Worm (Caenorhabditis elegans) whole organism, mixed stage, embryonic: ENCODE results near the gene smvt-1.
A peak's percentile ranks its signal among the peaks of the same experiment; 100 is the strongest.

Experiments used
- ces-1 ChIP-seq: fragments of 150-350 bp; optimal IDR thresholded peaks from 2 replicates; lab custom pipeline; 2014; ENCODE audit warnings: missing biosample characterization, missing genetic modification reagents, missing genetic modification characterization
- elt-1 ChIP-seq: sonication (generic microtip); optimal IDR thresholded peaks from 2 replicates; lab custom pipeline; 2017; ENCODE audit warnings: missing genetic modification characterization, mild to moderate bottlenecking, missing compliant biosample characterization, antibody characterized with exemption, moderate library complexity, borderline replicate concordance; ENCODE audit not compliant: insufficient read depth
- elt-3 ChIP-seq: fragments of 150-350 bp; optimal IDR thresholded peaks from 2 replicates; lab custom pipeline; 2014; ENCODE audit warnings: missing biosample characterization, missing genetic modification characterization
- ham-2 ChIP-seq: fragments of 200-800 bp; sonication (Bioruptor generic); optimal IDR thresholded peaks from 2 replicates; lab custom pipeline; 2018; ENCODE audit warnings: mild to moderate bottlenecking, missing genetic modification characterization, missing compliant biosample characterization
- hlh-1 ChIP-seq: fragments of 150-350 bp; optimal IDR thresholded peaks from 2 replicates; lab custom pipeline; 2014; ENCODE audit warnings: missing biosample characterization, missing genetic modification reagents, missing genetic modification characterization
- mab-5 ChIP-seq: fragments of 150-350 bp; optimal IDR thresholded peaks from 2 replicates; lab custom pipeline; 2014; ENCODE audit warnings: missing biosample characterization, missing genetic modification characterization
- mep-1 ChIP-seq: fragments of 150-350 bp; optimal IDR thresholded peaks from 2 replicates; lab custom pipeline; 2017; ENCODE audit warnings: missing biosample characterization, missing genetic modification reagents, missing genetic modification characterization, inconsistent platforms
- nhr-2 ChIP-seq: fragments of 150-350 bp; optimal IDR thresholded peaks from 2 replicates; lab custom pipeline; 2014; ENCODE audit warnings: missing biosample characterization, missing genetic modification characterization
- nhr-237 ChIP-seq: fragments of 150-350 bp; optimal IDR thresholded peaks from 2 replicates; lab custom pipeline; 2014; ENCODE audit warnings: missing biosample characterization, missing genetic modification characterization
- nhr-28 ChIP-seq: fragments of 150-350 bp; optimal IDR thresholded peaks from 2 replicates; lab custom pipeline; 2014; ENCODE audit warnings: missing biosample characterization, missing genetic modification characterization
- pha-4 ChIP-seq: fragments of 150-350 bp; optimal IDR thresholded peaks from 2 replicates; lab custom pipeline; 2018; ENCODE audit warnings: missing biosample characterization, missing genetic modification reagents, missing genetic modification characterization
- sem-2 ChIP-seq: fragments of 200-800 bp; sonication (Bioruptor generic); optimal IDR thresholded peaks from 2 replicates; lab custom pipeline; 2018; ENCODE audit warnings: mild to moderate bottlenecking, missing genetic modification characterization, missing compliant biosample characterization
- sptf-1 ChIP-seq: sonication (generic microtip); optimal IDR thresholded peaks from 2 replicates; lab custom pipeline; 2017; ENCODE audit warnings: mild to moderate bottlenecking, missing genetic modification characterization, moderate library complexity, missing compliant biosample characterization
- unc-120 ChIP-seq: sonication (generic microtip); optimal IDR thresholded peaks from 2 replicates; lab custom pipeline; 2017; ENCODE audit warnings: missing genetic modification characterization, missing compliant biosample characterization; ENCODE audit not compliant: poor library complexity, severe bottlenecking
- zip-8 ChIP-seq: fragments of 150-350 bp; optimal IDR thresholded peaks from 2 replicates; lab custom pipeline; 2014; ENCODE audit warnings: missing biosample characterization, missing genetic modification characterization
- ztf-11 ChIP-seq: fragments of 150-350 bp; optimal IDR thresholded peaks from 2 replicates; lab custom pipeline; 2014; ENCODE audit warnings: missing biosample characterization, missing genetic modification characterization

Gene smvt-1

DNA sequence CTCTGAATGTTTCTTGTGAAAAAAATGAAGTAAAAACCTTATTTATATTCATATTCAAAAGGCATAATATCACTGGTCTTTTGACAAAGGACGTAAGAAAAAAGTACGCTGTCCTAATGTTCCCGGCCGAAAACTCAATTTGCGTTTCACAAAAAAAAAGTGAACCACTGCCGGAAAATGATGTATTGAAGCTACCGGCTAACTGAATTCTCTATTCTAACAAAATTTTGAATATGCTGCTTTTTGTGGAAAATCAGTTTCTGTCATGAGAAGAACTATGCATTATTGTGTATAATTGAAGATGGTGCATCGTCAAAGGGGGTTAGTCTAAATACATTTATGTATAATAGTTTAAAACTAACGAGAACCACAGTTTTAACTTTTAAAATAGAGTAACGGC, 54.5 kb downstream of the smvt-1 start:
- TF ChIP-seq ces-1 (peak; percentile 36), sem-2 (GFP tag; lab: Kevin White, UChicago) (no peak)

DNA sequence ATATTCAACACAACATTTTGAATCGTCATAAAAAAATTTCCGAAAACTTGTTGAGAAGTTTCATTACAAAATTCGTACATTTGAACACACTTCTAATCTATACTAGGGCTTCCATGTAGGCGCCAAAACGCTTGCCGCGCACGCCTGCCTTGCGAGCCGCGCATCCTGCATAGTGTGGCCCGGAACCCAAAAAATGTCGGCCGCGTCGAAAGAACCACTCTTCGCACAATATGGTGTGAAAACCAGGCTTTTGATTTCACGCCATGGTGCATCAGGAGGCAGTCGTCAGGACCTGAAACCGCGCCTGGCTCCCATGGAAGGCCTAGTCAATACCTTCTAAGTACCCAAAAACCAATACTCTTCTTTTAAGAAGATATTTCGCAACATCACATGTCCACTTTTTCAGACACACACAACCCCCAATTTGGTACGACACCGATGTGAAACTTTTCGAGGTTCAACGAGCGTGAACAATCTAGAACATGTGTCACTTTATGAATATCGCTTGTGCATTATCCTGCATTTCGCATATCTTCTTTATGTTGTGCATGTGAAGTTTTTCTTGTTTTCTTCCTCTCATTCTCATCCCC, 55.1 kb downstream of the smvt-1 start:
- no peak for TF ChIP-seq zip-8
- TF ChIP-seq unc-120 (tag; lab: Kevin White, UChicago): no peak
- no peak for TF ChIP-seq nhr-237 (tag; lab: Kevin White, UChicago)
- no peak for TF ChIP-seq ztf-11
- TF ChIP-seq pha-4 (tag; lab: Kevin White, UChicago): no peak
- TF ChIP-seq nhr-2 (tag; lab: Kevin White, UChicago): no peak
- TF ChIP-seq ham-2 (GFP tag; lab: Kevin White, UChicago): no peak
- TF ChIP-seq mep-1: no peak
- TF ChIP-seq nhr-28 (tag; lab: Kevin White, UChicago): no peak
- no peak for TF ChIP-seq elt-3 (tag; lab: Kevin White, UChicago)
- TF ChIP-seq sptf-1: no peak
- TF ChIP-seq sem-2 (GFP tag; lab: Kevin White, UChicago): no peak
- no peak for TF ChIP-seq elt-1
- TF ChIP-seq hlh-1: no peak
- TF ChIP-seq mab-5 (tag; lab: Kevin White, UChicago): no peak
